Fruit fly (Drosophila melanogaster): ENCODE data around the gene nAChRbeta3.

nAChRbeta3 gene

DNA sequence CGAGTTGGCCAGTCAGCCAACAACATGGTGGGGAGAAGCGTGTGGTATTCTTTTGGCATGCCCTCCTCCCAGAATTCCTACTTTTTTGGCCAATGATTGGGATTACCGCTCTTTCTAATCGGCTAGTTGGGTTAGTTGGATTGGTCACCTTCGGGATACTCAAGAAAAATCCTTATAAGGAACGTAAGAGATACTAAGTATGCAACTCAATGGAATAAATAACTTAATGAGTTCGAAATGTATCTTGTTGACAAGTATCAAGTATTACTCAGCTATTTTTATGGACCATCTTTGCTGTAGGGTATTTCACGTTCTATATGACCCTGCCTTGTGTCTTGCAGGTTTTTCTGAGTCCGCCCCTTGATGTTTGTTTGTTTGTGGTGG lies 18.0 kb upstream of the nAChRbeta3 start:
- TF ChIP-seq CTCF (optimal IDR thresholded peaks at IDR 0.05) (no peak), CG8478 (optimal IDR thresholded peaks at IDR 0.05) (no peak)

DNA sequence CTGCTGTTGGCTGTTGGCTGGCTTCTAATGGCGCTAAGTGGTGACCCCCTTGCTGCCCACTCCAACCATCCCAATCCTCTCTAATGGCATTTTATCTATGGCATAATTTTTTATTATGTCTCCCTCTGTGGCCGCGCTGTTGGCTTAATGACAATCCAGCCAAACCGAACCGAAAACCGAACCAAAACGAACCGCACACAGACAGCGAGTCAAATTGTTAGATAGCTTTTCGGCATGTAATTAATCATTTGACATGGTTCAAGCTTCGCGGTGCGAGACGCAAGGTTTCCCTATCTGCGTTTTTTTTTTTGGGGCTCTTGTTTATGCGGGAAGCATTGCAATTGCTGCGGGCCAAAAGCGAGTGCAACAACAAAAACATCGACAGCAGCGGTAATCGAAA lies 17.2 kb upstream of the nAChRbeta3 start:
- TF ChIP-seq CTCF (optimal IDR thresholded peaks at IDR 0.05) (no peak), CG8478 (optimal IDR thresholded peaks at IDR 0.05) (no peak)

DNA sequence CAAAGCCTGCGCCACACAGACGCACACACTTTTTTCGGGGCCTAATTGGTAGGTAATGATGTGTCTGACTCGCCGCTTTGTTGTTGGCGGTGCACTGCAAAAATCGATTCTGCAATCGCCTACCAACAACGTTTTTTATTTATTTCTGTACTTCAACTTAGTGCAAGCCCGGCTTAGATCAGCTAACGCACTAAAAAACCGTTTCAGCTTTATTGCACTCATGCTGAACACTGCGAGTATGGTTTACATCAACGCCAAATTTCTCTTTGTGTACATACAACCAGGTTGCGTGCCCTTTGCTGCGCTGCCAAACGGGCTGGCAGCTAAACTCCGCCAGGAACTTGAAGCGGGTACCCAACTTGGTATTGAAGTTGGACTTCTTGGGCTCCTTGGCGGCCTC lies 14.7 kb upstream of the nAChRbeta3 start:
- TF ChIP-seq CTCF (optimal IDR thresholded peaks at IDR 0.05) (no peak), CG8478 (optimal IDR thresholded peaks at IDR 0.05) (no peak)

DNA sequence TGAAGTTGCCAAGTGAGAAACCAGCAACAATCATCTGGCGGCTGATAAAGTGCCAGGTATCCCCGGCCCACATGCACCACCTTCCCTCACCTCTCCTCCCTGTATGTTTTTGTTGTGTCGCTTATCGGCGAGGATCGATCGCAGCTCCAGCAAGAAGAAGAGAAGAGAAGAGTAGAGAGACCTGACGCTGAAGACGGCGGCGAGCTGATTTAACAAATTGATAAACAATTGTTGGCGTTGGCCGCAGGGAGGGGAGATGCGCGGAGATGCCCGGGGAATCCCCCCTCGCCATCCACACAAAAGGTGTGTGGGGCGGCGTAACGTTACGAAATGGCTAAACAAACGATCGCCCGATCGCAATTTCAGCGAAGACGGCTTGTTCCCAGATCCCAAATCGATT lies 11.2 kb upstream of the nAChRbeta3 start:
- TF ChIP-seq CG8478 (optimal IDR thresholded peaks at IDR 0.05) (no peak), CTCF (optimal IDR thresholded peaks at IDR 0.05) (no peak)

DNA sequence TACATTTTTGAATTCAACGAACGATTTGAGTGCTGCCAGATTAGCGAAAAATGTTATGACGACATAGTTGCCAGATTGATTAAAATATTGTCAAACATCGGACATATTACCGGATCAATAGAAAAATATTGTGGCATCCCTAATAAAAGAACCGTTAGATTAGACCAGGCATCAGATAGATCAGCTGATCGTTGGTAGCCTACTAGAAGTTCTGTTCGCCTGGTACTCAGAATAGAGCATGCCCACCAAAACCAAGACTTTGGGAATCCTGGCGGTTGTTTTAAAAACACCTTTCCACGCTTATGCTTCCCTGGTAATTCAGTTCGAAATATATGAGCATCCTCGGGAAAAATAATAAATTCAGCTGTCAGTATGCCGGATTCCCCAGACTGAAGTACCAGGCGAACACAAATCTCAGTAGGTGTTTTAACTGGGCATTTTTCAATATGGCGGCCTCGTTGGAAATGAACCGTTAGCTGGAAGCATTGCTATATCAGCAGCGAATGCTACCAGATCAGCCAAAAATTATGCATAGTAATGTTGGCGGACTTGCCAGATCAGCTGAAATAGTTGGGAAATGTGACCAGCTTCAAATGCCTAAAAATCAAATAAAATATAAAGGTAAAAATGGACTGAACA lies 4.2 kb upstream of the nAChRbeta3 start:
- no peak for TF ChIP-seq CG8478 (optimal IDR thresholded peaks at IDR 0.05)
- peak; percentile 54 to 61 for TF ChIP-seq CTCF (optimal IDR thresholded peaks at IDR 0.05)

DNA sequence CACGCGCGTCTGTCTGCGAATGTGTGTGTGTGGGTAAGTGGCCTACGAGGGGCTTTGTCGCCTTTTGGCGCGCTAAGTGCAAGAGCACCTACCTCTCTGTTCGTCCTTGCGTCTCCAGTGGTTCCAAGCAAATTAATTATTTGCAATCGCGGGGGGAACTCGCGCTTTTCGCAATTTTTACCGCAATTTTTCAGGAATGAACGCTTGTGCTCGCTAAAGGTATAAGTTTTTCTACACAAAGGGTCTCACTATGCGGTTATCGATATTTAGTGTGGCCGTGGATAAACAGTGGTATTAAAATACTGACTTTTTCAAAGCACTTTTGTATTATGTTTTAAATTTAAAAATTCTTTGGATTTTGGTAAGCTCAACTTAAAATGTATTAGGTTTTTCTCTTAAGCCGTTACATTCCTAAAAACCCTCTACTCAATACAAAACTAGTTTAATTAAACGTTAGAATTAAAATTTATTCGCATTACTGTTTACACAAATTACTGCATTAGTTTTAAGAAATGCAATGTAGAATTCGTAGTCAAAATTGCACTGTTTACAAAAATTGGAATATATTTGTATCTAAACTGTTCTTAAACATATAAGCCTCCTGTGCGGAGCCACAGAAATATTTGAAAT lies 2.5 kb upstream of the nAChRbeta3 start, which contains the start of gene lwr:
TSS of gene lwr (minus strand) at position 243 of the 630 bp plus-strand sequence.
- TF ChIP-seq CG8478 (optimal IDR thresholded peaks at IDR 0.05) (no peak), CTCF (optimal IDR thresholded peaks at IDR 0.05) (no peak)

DNA sequence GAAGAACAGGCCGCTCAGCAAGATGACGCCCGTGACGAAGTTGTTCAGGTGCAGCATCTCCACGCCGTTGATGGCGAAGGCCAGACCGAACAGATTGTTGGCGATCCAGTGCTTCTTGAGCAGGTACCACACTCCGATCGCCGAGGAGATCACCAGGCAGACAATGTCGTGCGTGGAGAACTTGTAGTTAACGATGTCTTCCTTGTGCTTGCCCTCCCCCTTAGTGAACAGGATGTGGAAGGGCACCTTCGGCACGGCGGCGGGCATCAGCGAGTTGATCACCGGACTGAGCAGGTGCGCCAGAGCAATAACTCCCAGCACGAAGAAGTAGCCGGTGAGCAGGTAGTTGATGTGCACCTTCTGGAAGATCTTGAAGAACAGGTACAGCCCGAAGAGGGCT lies 1.1 kb upstream of the nAChRbeta3 start:
- no peak for TF ChIP-seq CTCF (optimal IDR thresholded peaks at IDR 0.05)
- no peak for TF ChIP-seq CG8478 (optimal IDR thresholded peaks at IDR 0.05)

DNA sequence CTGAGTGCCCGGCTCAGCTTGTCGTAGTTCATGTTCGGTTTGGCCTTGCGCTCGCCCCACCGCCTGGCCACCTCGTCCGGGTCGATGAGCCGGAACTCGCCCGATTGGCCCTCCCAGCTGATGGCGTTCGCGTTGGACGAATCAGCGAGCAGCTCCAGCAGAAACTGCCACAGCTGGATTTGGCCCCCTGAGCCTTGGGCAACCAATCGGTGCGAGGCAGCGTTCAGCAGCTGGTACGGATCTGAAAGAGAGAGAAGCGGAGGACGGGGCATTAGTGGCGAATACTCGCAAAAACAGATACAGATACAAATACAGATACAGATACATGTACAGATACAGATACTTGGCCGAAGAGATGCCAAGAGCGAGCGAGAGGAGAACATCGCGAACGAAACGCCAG lies 3.0 kb downstream of the nAChRbeta3 start:
- TF ChIP-seq CTCF (optimal IDR thresholded peaks at IDR 0.05) (no peak), CG8478 (optimal IDR thresholded peaks at IDR 0.05) (no peak)

DNA sequence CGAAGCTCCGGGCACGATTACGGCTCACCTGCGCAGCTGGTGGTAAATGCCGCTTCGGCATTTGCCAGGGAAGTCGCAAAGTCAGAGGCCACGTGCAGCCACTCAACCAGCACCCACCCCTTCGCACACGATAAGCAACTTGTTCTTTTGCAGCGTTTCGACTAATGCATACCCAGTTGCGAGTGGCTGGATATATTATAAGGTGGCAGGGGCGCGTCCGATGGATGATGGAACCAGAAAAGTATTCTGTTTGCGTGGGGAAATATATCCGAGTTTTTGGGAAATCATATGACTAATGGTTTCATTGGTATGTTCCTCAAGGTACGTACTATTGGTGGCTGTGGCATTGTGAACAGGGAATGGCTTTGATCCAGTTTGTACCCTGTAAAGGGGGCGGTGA lies 4.7 kb downstream of the nAChRbeta3 start:
- TF ChIP-seq CG8478 (optimal IDR thresholded peaks at IDR 0.05) = no peak
- TF ChIP-seq CTCF (optimal IDR thresholded peaks at IDR 0.05) = no peak

DNA sequence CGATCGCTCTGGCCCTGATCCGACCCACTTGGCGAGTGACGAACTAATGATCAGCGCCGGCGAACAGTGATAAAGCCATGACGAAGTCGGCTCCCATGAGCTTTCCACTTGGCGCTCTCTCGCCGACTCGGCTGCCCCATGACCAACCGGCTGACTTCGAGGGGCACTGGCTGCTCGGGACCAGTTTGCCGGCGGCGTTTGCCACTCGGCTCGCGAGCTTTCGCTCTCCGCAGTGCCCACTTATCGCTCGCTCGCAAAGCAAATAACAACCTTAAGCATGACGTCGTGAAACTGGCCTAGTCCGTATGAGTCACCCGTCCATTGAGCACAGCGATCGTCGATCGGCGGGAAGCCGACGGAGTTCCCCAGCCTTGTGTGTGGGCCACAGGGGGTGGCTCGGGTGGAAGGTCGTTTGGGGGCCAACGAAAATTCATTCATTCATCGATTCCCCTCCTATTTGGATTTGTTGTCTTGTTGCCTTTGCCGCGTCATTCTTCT lies 7.6 kb downstream of the nAChRbeta3 start, which contains the start of gene Ets21C:
TSS of gene Ets21C (minus strand) at position 492 of the 498 bp plus-strand sequence.
- no peak for TF ChIP-seq CTCF (optimal IDR thresholded peaks at IDR 0.05)
- no peak for TF ChIP-seq CG8478 (optimal IDR thresholded peaks at IDR 0.05)

DNA sequence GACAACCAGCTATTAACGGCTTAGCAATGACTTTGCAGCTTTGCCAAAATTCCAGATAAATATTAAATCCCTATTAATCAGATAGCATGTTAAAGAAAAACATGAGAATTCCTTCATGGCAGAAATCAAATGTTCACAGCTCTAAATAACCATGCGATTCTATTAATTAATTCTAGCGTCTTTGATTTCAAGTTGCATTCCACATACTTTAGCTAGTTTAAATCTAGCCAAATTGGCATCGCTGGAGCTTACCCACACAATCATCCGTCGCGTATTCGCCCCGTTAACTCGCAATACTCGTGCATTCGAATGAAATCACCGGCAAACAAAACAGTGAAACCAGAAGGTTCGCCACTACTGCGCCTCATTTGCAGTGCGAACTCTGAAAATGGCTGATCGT lies 14.4 kb downstream of the nAChRbeta3 start, which contains the start of gene Tspo:
TSS of gene Tspo (plus strand) at position 302 of the 400 bp plus-strand sequence.
- no peak for TF ChIP-seq CG8478 (optimal IDR thresholded peaks at IDR 0.05)
- no peak for TF ChIP-seq CTCF (optimal IDR thresholded peaks at IDR 0.05)

DNA sequence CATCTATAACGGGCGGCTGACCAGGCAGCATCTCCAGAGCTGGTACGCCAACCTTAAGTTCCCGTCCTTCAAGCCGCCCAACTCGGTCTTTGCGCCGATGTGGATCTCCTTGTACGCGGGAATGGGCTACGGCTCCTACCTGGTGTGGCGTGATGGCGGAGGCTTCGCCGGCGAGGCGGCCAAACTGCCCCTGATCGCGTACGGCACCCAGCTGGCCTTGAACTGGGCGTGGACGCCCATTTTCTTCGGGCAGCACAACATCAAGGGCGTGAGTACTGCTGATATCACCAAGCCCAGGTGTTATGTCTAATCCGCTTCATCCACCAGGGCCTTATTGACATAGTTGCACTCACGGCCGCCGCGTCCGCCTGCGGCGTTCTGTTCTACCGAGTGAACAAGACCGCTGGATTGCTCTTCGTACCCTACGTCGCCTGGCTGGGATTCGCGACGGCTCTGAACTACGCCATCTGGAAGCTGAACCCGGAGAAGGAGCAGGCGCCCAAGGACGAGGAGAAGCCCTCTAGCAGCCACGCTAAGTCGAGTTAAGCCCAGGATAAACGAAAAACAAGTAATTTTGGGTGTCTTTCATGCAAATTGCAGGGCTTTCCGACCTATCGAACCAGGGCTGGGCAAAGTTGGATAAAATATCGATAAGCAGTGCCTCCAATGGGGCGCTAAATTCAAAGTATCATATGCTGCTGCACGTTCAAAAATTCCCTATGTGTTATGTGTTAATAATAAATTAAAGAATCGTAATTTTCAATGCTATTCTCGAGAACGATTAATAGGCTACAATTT lies 15.0 kb downstream of the nAChRbeta3 start, which contains the start of gene rempA:
TSS of gene rempA (minus strand) at position 541 of the 798 bp plus-strand sequence.
- TF ChIP-seq CTCF (optimal IDR thresholded peaks at IDR 0.05) (peak in 1 of 2 experiments; percentile 39), CG8478 (optimal IDR thresholded peaks at IDR 0.05) (no peak)

DNA sequence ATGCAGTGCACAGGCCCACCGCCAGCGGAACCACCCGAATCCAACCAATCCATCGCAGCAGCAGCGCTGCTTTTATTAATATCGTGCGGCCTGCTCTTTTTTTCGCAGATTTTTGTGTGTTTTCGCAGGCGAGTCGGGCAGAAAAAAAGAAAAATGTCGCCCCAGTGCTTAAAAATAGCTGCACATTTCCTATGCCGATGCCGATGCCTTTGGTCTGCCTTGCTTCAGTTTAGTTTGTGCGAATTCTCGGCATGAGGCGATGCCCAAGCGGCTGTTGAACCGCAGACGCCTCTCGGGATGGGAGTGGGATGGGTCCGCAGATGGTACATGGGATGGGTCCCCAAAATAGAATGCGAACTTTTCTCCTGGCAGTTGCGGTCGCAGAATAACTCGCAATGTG lies 18.4 kb downstream of the nAChRbeta3 start:
- no peak for TF ChIP-seq CTCF (optimal IDR thresholded peaks at IDR 0.05)
- TF ChIP-seq CG8478 (optimal IDR thresholded peaks at IDR 0.05) = no peak

DNA sequence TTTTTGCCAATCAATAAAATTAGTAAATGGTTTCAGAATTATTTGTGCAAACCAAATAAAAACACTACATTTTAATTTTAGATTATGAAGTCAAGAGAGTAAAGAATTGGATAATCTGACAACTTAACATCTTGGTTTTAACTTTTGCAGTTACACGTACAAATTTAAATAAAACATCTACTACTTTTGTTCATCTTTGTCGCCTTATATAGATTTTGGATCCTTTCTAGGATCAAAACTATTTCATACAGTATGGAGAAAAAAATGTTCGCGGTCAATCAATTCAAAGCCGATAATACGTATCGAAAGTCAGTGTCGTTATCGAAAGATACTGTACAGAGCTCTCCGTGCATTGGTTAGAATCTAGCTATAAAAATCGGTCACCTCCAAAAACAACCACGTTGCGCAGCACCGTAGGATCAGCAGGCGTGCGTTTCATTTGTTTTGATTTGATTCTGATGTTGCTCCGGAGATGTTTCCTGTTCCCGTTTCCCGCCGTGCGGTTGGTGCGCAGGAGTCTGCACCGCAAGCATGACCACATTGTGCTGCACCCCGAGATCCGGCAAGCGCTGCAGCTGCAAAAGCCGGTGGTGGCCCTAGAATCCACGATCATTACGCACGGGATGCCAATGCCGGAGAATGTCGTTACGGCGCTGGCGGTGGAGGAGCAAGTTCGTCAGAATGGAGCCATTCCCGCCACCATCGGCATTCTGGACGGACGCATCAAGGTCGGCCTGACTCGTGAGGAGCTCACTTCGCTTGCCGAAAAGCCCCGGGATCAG lies 19.0 kb downstream of the nAChRbeta3 start, which contains the start of the genes uncNacbeta and CG2794:
TSS of gene uncNacbeta (minus strand) at position 51 of the 782 bp plus-strand sequence.
TSS of gene CG2794 (plus strand) at position 395 of the 782 bp plus-strand sequence.
- TF ChIP-seq CTCF (optimal IDR thresholded peaks at IDR 0.05) = peak in 1 of 2 experiments; percentile 46
- TF ChIP-seq CG8478 (optimal IDR thresholded peaks at IDR 0.05) = no peak

Measured in S2 (cell line).